Worm (Caenorhabditis elegans) whole organism, young adult: Measurements from ENCODE around the gene asp-1.

Source experiments
- B0019.2 ChIP-seq: fragments of 200-800 bp; sonication (Bioruptor generic); conservative IDR thresholded peaks from 2 replicates; pipeline ENCODE4 v1.3.6; 2022; ENCODE audit warnings: missing genetic modification reagents, missing genetic modification characterization, missing compliant biosample characterization
- K11D2.4 ChIP-seq: fragments of 200-800 bp; sonication (Bioruptor generic); IDR thresholded peaks from 2 replicates; pipeline ENCODE4 v1.3.6; 2022; ENCODE audit warnings: missing genetic modification reagents, missing genetic modification characterization, missing compliant biosample characterization
- ama-1 ChIP-seq, 3 experiments: fragments of 150-350 bp in 1 of 3; sonication (generic microtip) in 2 of 3; optimal IDR thresholded peaks; 2 replicates each; lab custom pipeline; 2014 to 2018; ENCODE audit warnings: missing biosample characterization in 2 of 3, missing genetic modification characterization in 2 of 3, missing genetic modification reagents in 2 of 3
- dpl-1 ChIP-seq: fragments of 150-350 bp; optimal IDR thresholded peaks from 2 replicates; lab custom pipeline; 2014; ENCODE audit warnings: missing biosample characterization, missing genetic modification reagents, missing genetic modification characterization
- him-1 ChIP-seq: sonication (generic microtip); optimal IDR thresholded peaks from 2 replicates; lab custom pipeline; 2016; ENCODE audit warnings: missing genotype, missing genetic modification reagents, missing genetic modification characterization, missing compliant biosample characterization
- hlh-26 ChIP-seq: fragments of 200-800 bp; sonication (Bioruptor generic); conservative IDR thresholded peaks from 2 replicates; pipeline ENCODE4 v1.3.6; 2022; ENCODE audit warnings: missing genetic modification reagents, missing genetic modification characterization, missing compliant biosample characterization
- lin-26 ChIP-seq: fragments of 200-800 bp; sonication (Bioruptor generic); IDR thresholded peaks from 2 replicates; pipeline ENCODE4 v1.3.6; 2022; ENCODE audit warnings: missing genetic modification reagents, missing genetic modification characterization, missing compliant biosample characterization
- mcd-1 ChIP-seq: fragments of 200-800 bp; sonication (Bioruptor generic); IDR thresholded peaks from 2 replicates; pipeline ENCODE4 v1.3.6; 2022; ENCODE audit warnings: missing genetic modification reagents, missing genetic modification characterization, missing compliant biosample characterization
- sea-2 ChIP-seq: fragments of 200-800 bp; sonication (Bioruptor generic); IDR thresholded peaks from 2 replicates; pipeline ENCODE4 v1.3.6; 2022; ENCODE audit warnings: missing genetic modification characterization, missing compliant biosample characterization
- ztf-26 ChIP-seq: sonication (generic microtip); optimal IDR thresholded peaks from 2 replicates; lab custom pipeline; 2017; ENCODE audit warnings: missing genetic modification characterization, missing compliant biosample characterization

- TF ChIP-seq K11D2.4 (GFP tag; lab: Robert Waterston, UW) (no peak), ztf-26 (no peak), dpl-1 (GFP tag; lab: Kevin White, UChicago) (no peak), him-1 (no peak), lin-26 (no peak), mcd-1 (no peak), ama-1 (optimal IDR thresholded peaks at IDR 0.05; lab: Kevin White, UChicago) (no peak), ama-1 (GFP tag; optimal IDR thresholded peaks at IDR 0.05; lab: Kevin White, UChicago) (no peak), B0019.2 (GFP tag; lab: Robert Waterston, UW) (no peak), sea-2 (no peak), hlh-26 (GFP tag; lab: Robert Waterston, UW) (no peak)
Measured at ce11 chrV:19059873-19060272, 9.3 kb upstream of the asp-1 start, which contains the start of gene twk-46.
